Fruit fly (Drosophila melanogaster) whole organism, embryonic: Measurements from ENCODE around the gene CG43088.

Experiments
- CG10209 ChIP-seq: fragments of 200-800 bp; sonication (Bioruptor generic); optimal IDR thresholded peaks from 3 replicates; lab custom pipeline; 2017; ENCODE audit warnings: missing biosample characterization, mild to moderate bottlenecking, missing genetic modification characterization, missing genetic modification reagents
- CG1024 ChIP-seq: fragments of 200-800 bp; sonication (Bioruptor generic); IDR thresholded peaks from 2 replicates; pipeline ENCODE4 v1.3.6; 2022; ENCODE audit warnings: missing biosample characterization, missing genetic modification characterization
- CG10267 ChIP-seq: fragments of 200-800 bp; sonication (Bioruptor generic); optimal IDR thresholded peaks from 2 replicates; lab custom pipeline; 2018; ENCODE audit warnings: missing biosample characterization, mild to moderate bottlenecking, missing genetic modification characterization, moderate library complexity
- CG10565 ChIP-seq: fragments of 200-800 bp; sonication (Bioruptor generic); optimal IDR thresholded peaks from 3 replicates; lab custom pipeline; 2016; ENCODE audit warnings: missing biosample characterization, mild to moderate bottlenecking, missing genetic modification characterization
- CG12391 ChIP-seq: fragments of 200-800 bp; sonication (Bioruptor generic); optimal IDR thresholded peaks from 3 replicates; lab custom pipeline; 2018; ENCODE audit warnings: missing biosample characterization, mild to moderate bottlenecking, missing genetic modification characterization, moderate library complexity
- CG13424 ChIP-seq: fragments of 200-800 bp; sonication (Bioruptor generic); optimal IDR thresholded peaks from 2 replicates; lab custom pipeline; 2019; ENCODE audit warnings: missing biosample characterization, mild to moderate bottlenecking, missing genetic modification characterization, moderate library complexity
- CG14441 ChIP-seq: fragments of 200-800 bp; sonication (Bioruptor generic); IDR thresholded peaks from 2 replicates; pipeline ENCODE4 v1.3.6; 2022; ENCODE audit warnings: missing biosample characterization, missing genetic modification characterization
- CG15269 ChIP-seq: fragments of 200-800 bp; sonication (Bioruptor generic); optimal IDR thresholded peaks from 2 replicates; lab custom pipeline; 2018; ENCODE audit warnings: missing biosample characterization, mild to moderate bottlenecking, missing genetic modification characterization, moderate library complexity
- CG15601 ChIP-seq: fragments of 200-800 bp; sonication (Bioruptor generic); optimal IDR thresholded peaks from 3 replicates; lab custom pipeline; 2019; ENCODE audit warnings: missing biosample characterization, mild to moderate bottlenecking, missing genetic modification characterization, moderate library complexity
- CG1603 ChIP-seq: fragments of 200-800 bp; sonication (Bioruptor generic); optimal IDR thresholded peaks from 2 replicates; lab custom pipeline; 2019; ENCODE audit warnings: missing biosample characterization, mild to moderate bottlenecking, missing genetic modification characterization, moderate library complexity
- CG1647 ChIP-seq: fragments of 200-800 bp; sonication (Bioruptor generic); optimal IDR thresholded peaks from 3 replicates; lab custom pipeline; 2016; ENCODE audit warnings: missing biosample characterization, missing genetic modification characterization
- CG17361 ChIP-seq: fragments of 200-800 bp; sonication (Bioruptor generic); IDR thresholded peaks from 3 replicates; pipeline ENCODE4 v1.3.6; 2022; ENCODE audit warnings: missing biosample characterization, missing genetic modification characterization
- CG17912 ChIP-seq: fragments of 200-800 bp; sonication (Bioruptor generic); optimal IDR thresholded peaks from 2 replicates; lab custom pipeline; 2018; ENCODE audit warnings: missing biosample characterization, mild to moderate bottlenecking, missing genetic modification characterization
- CG2678 ChIP-seq: fragments of 200-800 bp; sonication (Bioruptor generic); optimal IDR thresholded peaks from 3 replicates; lab custom pipeline; 2019; ENCODE audit warnings: missing biosample characterization, mild to moderate bottlenecking, missing genetic modification characterization, moderate library complexity
- CG2712 ChIP-seq: fragments of 200-800 bp; optimal IDR thresholded peaks from 3 replicates; lab custom pipeline; 2019; ENCODE audit warnings: missing biosample characterization, mild to moderate bottlenecking, missing genetic modification characterization, moderate library complexity
- CG3281 ChIP-seq: fragments of 200-800 bp; sonication (Bioruptor generic); optimal IDR thresholded peaks from 3 replicates; lab custom pipeline; 2017; ENCODE audit warnings: missing biosample characterization, mild to moderate bottlenecking, missing genetic modification characterization
- CG3407 ChIP-seq: fragments of 200-800 bp; sonication (Bioruptor generic); optimal IDR thresholded peaks from 2 replicates; lab custom pipeline; 2018; ENCODE audit warnings: missing biosample characterization, mild to moderate bottlenecking, missing genetic modification characterization
- CG4424 ChIP-seq: fragments of 200-800 bp; sonication (Bioruptor generic); optimal IDR thresholded peaks from 3 replicates; lab custom pipeline; 2016; ENCODE audit warnings: missing biosample characterization, missing genetic modification characterization
- CG4707 ChIP-seq: fragments of 200-800 bp; sonication (Bioruptor generic); optimal IDR thresholded peaks from 2 replicates; lab custom pipeline; 2018; ENCODE audit warnings: missing biosample characterization, mild to moderate bottlenecking, missing genetic modification characterization, moderate library complexity
- CG6272 ChIP-seq: fragments of 200-800 bp; sonication (Bioruptor generic); IDR thresholded peaks from 2 replicates; pipeline ENCODE4 v1.3.6; 2022; ENCODE audit warnings: missing biosample characterization, missing genetic modification characterization
- CG8388 ChIP-seq: fragments of 200-800 bp; sonication (Bioruptor generic); optimal IDR thresholded peaks from 2 replicates; lab custom pipeline; 2019; ENCODE audit warnings: missing biosample characterization, mild to moderate bottlenecking, missing genetic modification characterization, moderate library complexity
- CG9932 ChIP-seq: fragments of 200-800 bp; sonication (Bioruptor generic); IDR thresholded peaks from 2 replicates; pipeline ENCODE4 v1.3.6; 2022; ENCODE audit warnings: missing biosample characterization, missing genetic modification characterization
- Drgx ChIP-seq: fragments of 200-800 bp; sonication (Bioruptor generic); IDR thresholded peaks from 2 replicates; pipeline ENCODE4 v1.3.6; 2022; ENCODE audit warnings: missing biosample characterization, missing genetic modification characterization
- Fer1 ChIP-seq: fragments of 200-800 bp; sonication (Bioruptor generic); optimal IDR thresholded peaks from 2 replicates; lab custom pipeline; 2017; ENCODE audit warnings: missing biosample characterization, mild to moderate bottlenecking, missing genetic modification characterization
- Fer3 ChIP-seq: fragments of 200-800 bp; sonication (Bioruptor generic); optimal IDR thresholded peaks from 2 replicates; lab custom pipeline; 2018; ENCODE audit warnings: missing biosample characterization, mild to moderate bottlenecking, missing genetic modification characterization, moderate library complexity
- Gsc ChIP-seq: fragments of 200-800 bp; sonication (Bioruptor generic); IDR thresholded peaks from 2 replicates; pipeline ENCODE4 v1.3.6; 2022; ENCODE audit warnings: missing biosample characterization, missing genetic modification characterization
- Hmr ChIP-seq: fragments of 200-800 bp; sonication (Bioruptor generic); optimal IDR thresholded peaks from 3 replicates; lab custom pipeline; 2017; ENCODE audit warnings: mild to moderate bottlenecking, missing biosample characterization, missing genetic modification reagents, missing genetic modification characterization
- Meics ChIP-seq: fragments of 200-800 bp; sonication (Bioruptor generic); optimal IDR thresholded peaks from 2 replicates; lab custom pipeline; 2017; ENCODE audit warnings: missing biosample characterization, mild to moderate bottlenecking, missing genetic modification characterization
- PHDP ChIP-seq: fragments of 200-800 bp; sonication (Bioruptor generic); optimal IDR thresholded peaks from 3 replicates; lab custom pipeline; 2018; ENCODE audit warnings: missing biosample characterization, mild to moderate bottlenecking, missing genetic modification characterization, moderate library complexity
- Rfx ChIP-seq: fragments of 200-800 bp; sonication (Bioruptor generic); IDR thresholded peaks from 2 replicates; pipeline ENCODE4 v1.3.6; 2022; ENCODE audit warnings: missing biosample characterization, missing genetic modification characterization
- Sox102F ChIP-seq: fragments of 200-800 bp; sonication (Bioruptor generic); optimal IDR thresholded peaks from 2 replicates; lab custom pipeline; 2018; ENCODE audit warnings: missing biosample characterization, mild to moderate bottlenecking, missing genetic modification characterization, moderate library complexity
- Usf ChIP-seq: fragments of 200-800 bp; sonication (Bioruptor generic); optimal IDR thresholded peaks from 2 replicates; lab custom pipeline; 2017; ENCODE audit warnings: missing genotype, missing biosample characterization, missing genetic modification characterization
- Xbp1 ChIP-seq: fragments of 200-800 bp; sonication (Bioruptor generic); optimal IDR thresholded peaks from 3 replicates; lab custom pipeline; 2016; ENCODE audit warnings: missing biosample characterization, mild to moderate bottlenecking, missing genetic modification characterization
- bcd ChIP-seq: fragments of 200-800 bp; sonication (Bioruptor generic); optimal IDR thresholded peaks from 2 replicates; lab custom pipeline; 2017; ENCODE audit warnings: missing biosample characterization, mild to moderate bottlenecking, missing genetic modification characterization
- chinmo ChIP-seq: fragments of 200-800 bp; sonication (Bioruptor generic); IDR thresholded peaks from 4 replicates; pipeline ENCODE4 v1.3.6; 2022; ENCODE audit warnings: missing biosample characterization, missing genetic modification characterization; ENCODE audit not compliant: partially characterized antibody
- dmrt11E ChIP-seq: fragments of 200-800 bp; sonication (Bioruptor generic); optimal IDR thresholded peaks from 3 replicates; lab custom pipeline; 2018; ENCODE audit warnings: missing biosample characterization, mild to moderate bottlenecking, missing genetic modification characterization, moderate library complexity
- dpn ChIP-seq, 2 experiments: fragments of 200-800 bp; sonication (Bioruptor generic); optimal IDR thresholded peaks; 3 replicates each; lab custom pipeline; 2016; ENCODE audit warnings: missing biosample characterization in 2 of 2, missing genetic modification characterization in 2 of 2
- en ChIP-seq: fragments of 200-800 bp; sonication (Bioruptor generic); optimal IDR thresholded peaks from 2 replicates; lab custom pipeline; 2016; ENCODE audit warnings: missing biosample characterization, missing genetic modification characterization
- fd96Cb ChIP-seq: fragments of 200-800 bp; sonication (Bioruptor generic); optimal IDR thresholded peaks from 2 replicates; lab custom pipeline; 2018; ENCODE audit warnings: missing biosample characterization, mild to moderate bottlenecking, missing genetic modification characterization, moderate library complexity
- gem ChIP-seq: fragments of 200-800 bp; sonication (Bioruptor generic); optimal IDR thresholded peaks from 2 replicates; lab custom pipeline; 2019; ENCODE audit warnings: missing biosample characterization, mild to moderate bottlenecking, missing genetic modification characterization, moderate library complexity
- gt ChIP-seq: fragments of 200-800 bp; sonication (Bioruptor generic); IDR thresholded peaks from 2 replicates; pipeline ENCODE4 v1.3.6; 2022; ENCODE audit warnings: missing biosample characterization, missing genetic modification characterization
- prd ChIP-seq, 3 experiments: fragments of >200 bp in 2 of 3; fragments of 200-800 bp in 1 of 3; sonication (Bioruptor generic) in 1 of 3; optimal IDR thresholded peaks in 2 of 3; IDR thresholded peaks in 1 of 3; 2 replicates in 2 of 3; 3 replicates in 1 of 3; pipeline versions ENCODE4 v1.3.6 to Lab custom; 2017 to 2022; ENCODE audit warnings: missing biosample characterization in 1 of 3, missing genetic modification characterization in 1 of 3
- salm ChIP-seq: fragments of 200-800 bp; sonication (Bioruptor generic); optimal IDR thresholded peaks from 2 replicates; lab custom pipeline; 2018; ENCODE audit warnings: missing biosample characterization, mild to moderate bottlenecking, missing genetic modification characterization
- sens ChIP-seq: fragments of 200-800 bp; sonication (Bioruptor generic); peaks from one replicate; lab custom pipeline; 2016; ENCODE audit warnings: missing biosample characterization, missing genetic modification characterization
- seq ChIP-seq: fragments of 200-800 bp; sonication (Bioruptor generic); IDR thresholded peaks from 2 replicates; pipeline ENCODE4 v1.3.6; 2022; ENCODE audit warnings: missing biosample characterization, missing genetic modification characterization
- tap ChIP-seq: fragments of 200-800 bp; optimal IDR thresholded peaks from 3 replicates; lab custom pipeline; 2019; ENCODE audit warnings: missing biosample characterization, mild to moderate bottlenecking, missing genetic modification characterization, moderate library complexity
- tin ChIP-seq: fragments of 200-800 bp; sonication (Bioruptor generic); optimal IDR thresholded peaks from 3 replicates; lab custom pipeline; 2016; ENCODE audit warnings: missing biosample characterization, missing genetic modification characterization
- ttk ChIP-seq: fragments of 200-800 bp; sonication (Bioruptor generic); IDR thresholded peaks from 2 replicates; pipeline ENCODE4 v2.1.2; 2022; ENCODE audit warnings: missing biosample characterization, missing genetic modification characterization
- zf30C ChIP-seq: fragments of 200-800 bp; sonication (Bioruptor generic); optimal IDR thresholded peaks from 3 replicates; lab custom pipeline; 2018; ENCODE audit warnings: missing biosample characterization, mild to moderate bottlenecking, missing genetic modification characterization

The CG43088 gene

DNA sequence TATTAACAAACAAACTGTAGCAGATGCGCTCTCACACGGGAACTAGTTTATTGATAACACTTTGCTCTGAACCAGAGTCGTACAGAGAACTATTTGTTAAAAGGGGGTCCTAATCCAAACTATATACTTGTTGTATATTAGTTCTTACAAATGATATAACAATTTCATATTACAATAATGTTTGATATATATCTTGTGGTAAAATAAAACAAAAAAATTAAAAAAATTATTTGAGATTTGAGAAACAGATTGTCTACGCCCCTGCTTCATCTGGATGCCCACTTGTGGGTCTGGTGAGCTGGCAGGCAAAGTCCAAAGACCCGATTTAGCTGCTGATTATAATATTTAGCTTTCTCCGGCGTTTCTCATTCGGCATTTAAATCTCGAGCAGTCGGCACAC, 23.0 kb upstream of the CG43088 start, which contains the start of gene CG5321 (continued):
- TF ChIP-seq CG4707 (GFP tag; lab: Kevin White, UChicago) (no peak), seq (GFP tag; lab: Robert Waterston, UW) (0 out of 2 replicates have a peak, but pooled peaks have one; percentile 13), dmrt11E (peak; percentile 40), tin (GFP tag; lab: Kevin White, UChicago) (peak; percentile 5), fd96Cb (tag; lab: Kevin White, UChicago) (peak; percentile 34), CG9932 (GFP tag; lab: Robert Waterston, UW) (0 out of 2 replicates have a peak, but pooled peaks have one; percentile 13), ttk (GFP tag; lab: Robert Waterston, UW) (0 out of 2 replicates have a peak, but pooled peaks have one; percentile 19), Drgx (peak; percentile 55; the same call in 1 of the 2 replicates), Gsc (GFP tag; lab: Robert Waterston, UW) (no peak), CG8388 (GFP tag; lab: Kevin White, UChicago) (peak; percentile 41), dpn (GFP tag; optimal IDR thresholded peaks at IDR 0.05; lab: Kevin White, UChicago) (peak in 1 of 2 experiments; percentile 34), CG14441 (peak; percentile 40; the same call in 1 of the 2 replicates), CG12391 (tag; lab: Kevin White, UChicago) (peak; percentile 60), sens (peak; percentile 26), Hmr (GFP tag; lab: Kevin White, UChicago) (peak; percentile 30), prd (optimal IDR thresholded peaks at IDR 0.05; lab: Kevin White, UChicago) (no peak), prd (GFP tag; IDR thresholded peaks at IDR 0.05; lab: Robert Waterston, UW) (peak; percentile 60), CG1024 (GFP tag; lab: Robert Waterston, UW) (no peak), CG10267 (peak; percentile 41), bcd (peak; percentile 44), gem (tag; lab: Kevin White, UChicago) (peak; percentile 79), Sox102F (GFP tag; lab: Kevin White, UChicago) (peak; percentile 66), CG1647 (no peak), chinmo (GFP tag; lab: Robert Waterston, UW) (no peak), CG2712 (tag; lab: Kevin White, UChicago) (peak; percentile 79), salm (tag; lab: Kevin White, UChicago) (peak; percentile 7), en (GFP tag; lab: Kevin White, UChicago) (no peak), CG10565 (GFP tag; lab: Kevin White, UChicago) (no peak), CG3281 (GFP tag; lab: Kevin White, UChicago) (peak; percentile 42), CG13424 (peak; percentile 55), CG1603 (tag; lab: Kevin White, UChicago) (peak; percentile 8), gt (GFP tag; lab: Robert Waterston, UW) (no peak), Fer1 (GFP tag; lab: Kevin White, UChicago) (peak; percentile 31), Rfx (GFP tag; lab: Robert Waterston, UW) (peak; percentile 47; the same call in 1 of the 2 replicates), CG17912 (GFP tag; lab: Kevin White, UChicago) (no peak), CG10209 (GFP tag; lab: Kevin White, UChicago) (no peak), Fer3 (tag; lab: Kevin White, UChicago) (peak; percentile 53), CG15601 (tag; lab: Kevin White, UChicago) (peak; percentile 44), Meics (GFP tag; lab: Kevin White, UChicago) (peak; percentile 7), CG15269 (tag; lab: Kevin White, UChicago) (peak; percentile 42), CG6272 (GFP tag; lab: Robert Waterston, UW) (0 out of 2 replicates have a peak, but pooled peaks have one; percentile 27), CG4424 (GFP tag; lab: Kevin White, UChicago) (peak; percentile 34), CG17361 (peak; percentile 59; the same call in 2 of the 3 replicates), CG2678 (peak; percentile 75), CG3407 (GFP tag; lab: Kevin White, UChicago) (peak; percentile 12), tap (tag; lab: Kevin White, UChicago) (peak; percentile 54), Xbp1 (GFP tag; lab: Kevin White, UChicago) (peak; percentile 40), PHDP (peak; percentile 70), zf30C (GFP tag; lab: Kevin White, UChicago) (no peak), Usf (GFP tag; lab: Kevin White, UChicago) (no peak)
